Fruit fly (Drosophila melanogaster): ENCODE measurements around the gene Act5C.
A peak's percentile ranks its signal among the peaks of the same experiment; 100 is the strongest.

The Act5C gene

DNA sequence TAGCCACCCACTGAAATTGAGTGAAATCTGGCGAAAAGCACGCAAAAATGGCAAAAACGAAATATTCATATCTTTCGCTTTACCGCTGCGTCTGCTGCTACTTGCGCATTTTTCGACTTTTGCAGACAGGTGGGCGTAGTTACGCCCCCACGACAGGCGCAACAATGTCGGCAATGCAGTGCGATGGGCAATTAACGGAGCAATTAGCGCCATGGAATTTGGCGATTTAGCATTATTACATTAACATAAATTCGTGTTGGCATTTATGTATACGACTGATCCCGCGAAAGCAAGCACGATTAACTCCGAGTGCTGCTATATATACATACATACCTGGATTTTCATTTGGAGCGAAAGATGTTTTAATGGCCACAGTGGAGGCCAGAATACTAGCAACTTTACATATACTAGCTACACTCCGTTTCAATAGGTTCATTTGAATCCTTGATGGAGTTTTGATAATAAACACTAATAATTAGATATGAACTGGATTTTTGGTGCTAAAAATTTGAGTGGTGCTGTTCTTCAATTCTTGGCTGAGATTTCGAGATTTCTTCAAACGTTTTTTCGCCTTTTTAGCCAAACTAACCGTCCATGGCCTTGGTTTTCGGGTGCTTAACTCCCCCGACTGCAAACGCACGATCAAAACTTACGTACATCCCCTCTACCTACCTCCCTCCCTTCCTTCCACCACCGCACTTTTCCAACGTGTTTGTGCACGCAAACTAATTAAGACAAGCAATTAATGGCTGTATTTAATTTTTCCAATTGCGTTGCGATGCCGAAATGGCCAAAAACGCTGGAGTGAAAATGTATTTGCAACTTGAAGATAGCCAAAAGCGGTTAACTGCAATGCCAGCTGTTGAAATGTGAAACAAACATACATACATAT lies 3.6 kb upstream of the Act5C start:
- TF ChIP-seq HLH106 (tag; optimal IDR thresholded peaks at IDR 0.05) (peak; percentile 38), dmrt93B (GFP tag; optimal IDR thresholded peaks at IDR 0.05) (peak; percentile 35), fru (GFP tag; optimal IDR thresholded peaks at IDR 0.05) (peak; percentile 33), ey (GFP tag; optimal IDR thresholded peaks at IDR 0.05) (peak; percentile 30), tai (GFP tag; optimal IDR thresholded peaks at IDR 0.05) (no peak), Sp1 (GFP tag; optimal IDR thresholded peaks at IDR 0.05) (peak; percentile 65), CG32264 (GFP tag; optimal IDR thresholded peaks at IDR 0.05) (no peak), br (GFP tag; optimal IDR thresholded peaks at IDR 0.05) (peak; percentile 61), brk (GFP tag; optimal IDR thresholded peaks at IDR 0.05) (no peak), h (GFP tag; optimal IDR thresholded peaks at IDR 0.05) (peak; percentile 54), foxo (GFP tag; optimal IDR thresholded peaks at IDR 0.05) (peak in 1 of 2 experiments; percentile 34), psq (GFP tag; optimal IDR thresholded peaks at IDR 0.05) (peak; percentile 46), Hnf4 (GFP tag; optimal IDR thresholded peaks at IDR 0.05) (peak; percentile 68), lola (GFP tag; optimal IDR thresholded peaks at IDR 0.05) (no peak), woc (GFP tag; optimal IDR thresholded peaks at IDR 0.05) (peak; percentile 49), rgr (GFP tag; optimal IDR thresholded peaks at IDR 0.05) (peak; percentile 62), Hr83 (GFP tag; optimal IDR thresholded peaks at IDR 0.05; ENCODE audit: poor library complexity, severe bottlenecking) (peak; percentile 5), OdsH (GFP tag; optimal IDR thresholded peaks at IDR 0.05) (peak; percentile 40)

DNA sequence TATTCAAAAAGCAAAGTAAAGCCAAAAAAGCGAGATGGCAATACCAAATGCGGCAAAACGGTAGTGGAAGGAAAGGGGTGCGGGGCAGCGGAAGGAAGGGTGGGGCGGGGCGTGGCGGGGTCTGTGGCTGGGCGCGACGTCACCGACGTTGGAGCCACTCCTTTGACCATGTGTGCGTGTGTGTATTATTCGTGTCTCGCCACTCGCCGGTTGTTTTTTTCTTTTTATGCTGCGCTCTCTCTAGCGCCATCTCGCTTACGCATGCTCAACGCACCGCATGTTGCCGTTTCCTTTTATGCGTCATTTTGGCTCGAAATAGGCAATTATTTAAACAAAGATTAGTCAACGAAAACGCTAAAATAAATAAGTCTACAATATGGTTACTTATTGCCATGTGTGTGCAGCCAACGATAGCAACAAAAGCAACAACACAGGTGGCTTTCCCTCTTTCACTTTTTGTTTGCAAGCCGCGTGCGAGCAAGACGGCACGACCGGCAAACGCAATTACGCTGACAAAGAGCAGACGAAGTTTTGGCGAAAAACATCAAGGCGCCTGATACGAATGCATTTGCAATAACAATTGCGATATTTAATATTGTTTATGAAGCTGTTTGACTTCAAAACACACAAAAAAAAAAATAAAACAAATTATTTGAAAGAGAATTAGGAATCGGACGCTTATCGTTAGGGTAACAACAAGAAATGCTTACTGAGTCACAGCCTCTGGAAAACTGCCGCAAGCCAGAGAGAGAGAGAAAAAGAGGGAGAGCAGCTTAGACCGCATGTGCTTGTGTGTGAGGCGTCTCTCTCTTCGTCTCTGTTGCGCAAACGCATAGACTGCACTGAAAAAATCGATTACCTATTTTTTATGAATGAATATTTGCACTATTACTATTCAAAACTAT lies 1.2 kb upstream of the Act5C start:
- TF ChIP-seq foxo (GFP tag; optimal IDR thresholded peaks at IDR 0.05) (peak in 1 of 2 experiments; percentile 1), Rel (GFP tag; optimal IDR thresholded peaks at IDR 0.05) (no peak), Rel (tag; optimal IDR thresholded peaks at IDR 0.05) (peak; percentile 23), dsf (GFP tag; optimal IDR thresholded peaks at IDR 0.05; ENCODE audit: borderline replicate concordance) (no peak), jim (GFP tag; optimal IDR thresholded peaks at IDR 0.05) (peak; percentile 64), psq (GFP tag; optimal IDR thresholded peaks at IDR 0.05) (peak; percentile 96), tai (GFP tag; optimal IDR thresholded peaks at IDR 0.05) (peak; percentile 84), Sp1 (GFP tag; optimal IDR thresholded peaks at IDR 0.05) (peak; percentile 2), Dfd (GFP tag; optimal IDR thresholded peaks at IDR 0.05) (peak; percentile 39), Hr83 (GFP tag; optimal IDR thresholded peaks at IDR 0.05; ENCODE audit: poor library complexity, severe bottlenecking) (no peak), HLH106 (tag; optimal IDR thresholded peaks at IDR 0.05) (peak; percentile 28), dl (GFP tag; optimal IDR thresholded peaks at IDR 0.05; ENCODE audit: insufficient read depth in 1 of 2, partially characterized antibody in 2 of 2) (peak; percentile 51 to 70), dmrt93B (GFP tag; optimal IDR thresholded peaks at IDR 0.05) (no peak), Dif (GFP tag; optimal IDR thresholded peaks at IDR 0.05; ENCODE audit: partially characterized antibody) (peak; percentile 66), usp (GFP tag; optimal IDR thresholded peaks at IDR 0.05) (no peak), brk (GFP tag; optimal IDR thresholded peaks at IDR 0.05) (no peak)

DNA sequence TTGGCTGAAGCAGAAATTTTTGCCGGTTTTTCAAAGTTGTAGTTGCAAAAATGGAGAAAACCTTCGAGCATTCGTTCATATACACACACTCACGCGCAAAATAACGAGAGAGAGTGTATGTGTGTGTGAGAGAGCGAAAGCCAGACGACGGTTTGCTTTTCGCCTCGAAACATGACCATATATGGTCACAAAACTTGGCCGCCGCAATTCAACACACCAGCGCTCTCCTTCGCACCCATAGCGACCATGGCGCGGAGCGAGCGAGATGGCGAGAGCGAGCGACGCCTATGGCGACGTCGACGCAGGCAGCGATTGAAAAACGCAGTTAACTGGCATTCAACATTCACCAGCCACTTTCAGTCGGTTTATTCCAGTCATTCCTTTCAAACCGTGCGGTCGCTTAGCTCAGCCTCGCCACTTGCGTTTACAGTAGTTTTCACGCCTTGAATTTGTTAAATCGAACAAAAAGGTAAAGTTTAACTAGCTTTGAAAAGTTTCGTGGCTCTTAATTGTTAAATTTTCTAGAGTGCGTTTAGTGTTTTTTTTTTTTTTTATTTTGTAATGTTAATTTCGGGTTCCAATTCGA lies 1.1 kb downstream of the Act5C start:
- TF ChIP-seq OdsH (GFP tag; optimal IDR thresholded peaks at IDR 0.05), result no peak
- peak; percentile 45 for TF ChIP-seq Dif (GFP tag; optimal IDR thresholded peaks at IDR 0.05; ENCODE audit: partially characterized antibody)
- TF ChIP-seq tai (GFP tag; optimal IDR thresholded peaks at IDR 0.05), result no peak
- TF ChIP-seq dl (GFP tag; optimal IDR thresholded peaks at IDR 0.05; ENCODE audit: insufficient read depth in 1 of 2, partially characterized antibody in 2 of 2), result no peak
- TF ChIP-seq brk (GFP tag; optimal IDR thresholded peaks at IDR 0.05), result peak; percentile 6
- no peak for TF ChIP-seq Myc (optimal IDR thresholded peaks at IDR 0.05)
- peak; percentile 33 for TF ChIP-seq br (GFP tag; optimal IDR thresholded peaks at IDR 0.05)
- TF ChIP-seq h (GFP tag; optimal IDR thresholded peaks at IDR 0.05), result peak; percentile 36
- TF ChIP-seq lola (GFP tag; optimal IDR thresholded peaks at IDR 0.05), result no peak
- TF ChIP-seq Hnf4 (GFP tag; optimal IDR thresholded peaks at IDR 0.05), result peak; percentile 55
- peak in 1 of 2 experiments; percentile 42 for TF ChIP-seq foxo (GFP tag; optimal IDR thresholded peaks at IDR 0.05)
- TF ChIP-seq woc (GFP tag; optimal IDR thresholded peaks at IDR 0.05), result peak; percentile 40
- no peak for TF ChIP-seq Mio (GFP tag; optimal IDR thresholded peaks at IDR 0.05)
- no peak for TF ChIP-seq dmrt93B (GFP tag; optimal IDR thresholded peaks at IDR 0.05)
- no peak for TF ChIP-seq CG9705 (GFP tag; optimal IDR thresholded peaks at IDR 0.05)
- TF ChIP-seq HLH106 (tag; optimal IDR thresholded peaks at IDR 0.05), result no peak
- TF ChIP-seq pan (optimal IDR thresholded peaks at IDR 0.05), result no peak
- TF ChIP-seq Dfd (GFP tag; optimal IDR thresholded peaks at IDR 0.05), result no peak
- peak; percentile 65 for TF ChIP-seq fru (GFP tag; optimal IDR thresholded peaks at IDR 0.05)
- no peak for TF ChIP-seq Abd-B (GFP tag; optimal IDR thresholded peaks at IDR 0.05)
- TF ChIP-seq dsf (GFP tag; optimal IDR thresholded peaks at IDR 0.05; ENCODE audit: borderline replicate concordance), result no peak
- TF ChIP-seq sv (GFP tag; optimal IDR thresholded peaks at IDR 0.05), result peak; percentile 49
- no peak for TF ChIP-seq GATAd (GFP tag; optimal IDR thresholded peaks at IDR 0.05)
- TF ChIP-seq Hr78 (GFP tag; optimal IDR thresholded peaks at IDR 0.05), result no peak
- peak; percentile 26 for TF ChIP-seq rgr (GFP tag; optimal IDR thresholded peaks at IDR 0.05)
- TF ChIP-seq Rel (GFP tag; optimal IDR thresholded peaks at IDR 0.05), result no peak
- TF ChIP-seq Rel (tag; optimal IDR thresholded peaks at IDR 0.05), result peak; percentile 65
- peak; percentile 85 for TF ChIP-seq psq (GFP tag; optimal IDR thresholded peaks at IDR 0.05)
- TF ChIP-seq sage (GFP tag; optimal IDR thresholded peaks at IDR 0.05), result no peak
- TF ChIP-seq Hr83 (GFP tag; optimal IDR thresholded peaks at IDR 0.05; ENCODE audit: poor library complexity, severe bottlenecking), result peak; percentile 60
- TF ChIP-seq usp (GFP tag; optimal IDR thresholded peaks at IDR 0.05), result no peak
- TF ChIP-seq Sp1 (GFP tag; optimal IDR thresholded peaks at IDR 0.05), result peak; percentile 50
- TF ChIP-seq Jra (GFP tag; optimal IDR thresholded peaks at IDR 0.05), result peak; percentile 10
- TF ChIP-seq jim (GFP tag; optimal IDR thresholded peaks at IDR 0.05), result no peak
- TF ChIP-seq CG32264 (GFP tag; optimal IDR thresholded peaks at IDR 0.05), result no peak
